Fruit fly (Drosophila melanogaster): ENCODE results near the gene Nelf-A.
A peak's percentile ranks its signal among the peaks of the same experiment; 100 is the strongest.

Gene Nelf-A

dm6 chr3R:21188540-21189276, 34.8 kb upstream of the Nelf-A start (continued):
- TF ChIP-seq hkb (optimal IDR thresholded peaks at IDR 0.05) = no peak
- peak; percentile 61 for TF ChIP-seq hkb (GFP tag; IDR thresholded peaks at IDR 0.05)
- peak; percentile 74 for TF ChIP-seq sd (tag; optimal IDR thresholded peaks at IDR 0.05)
- TF ChIP-seq Side (GFP tag; optimal IDR thresholded peaks at IDR 0.05) = peak; percentile 61
- peak; percentile 29 for TF ChIP-seq CHES-1-like (GFP tag; optimal IDR thresholded peaks at IDR 0.05)
- no peak for TF ChIP-seq CG6272 (GFP tag; IDR thresholded peaks at IDR 0.05)
- TF ChIP-seq bigmax (GFP tag; optimal IDR thresholded peaks at IDR 0.05) = peak; percentile 42
- no peak for TF ChIP-seq gem (tag; optimal IDR thresholded peaks at IDR 0.05)
- no peak for TF ChIP-seq dati (GFP tag; IDR thresholded peaks at IDR 0.05)
- 0 out of 2 replicates have a peak, but pooled peaks have one; percentile 39 for TF ChIP-seq sim (GFP tag; IDR thresholded peaks at IDR 0.05)
- peak; percentile 34 for TF ChIP-seq CG12155 (GFP tag; optimal IDR thresholded peaks at IDR 0.05)
- peak; percentile 70 for TF ChIP-seq CG12071 (GFP tag; optimal IDR thresholded peaks at IDR 0.05)
- no peak for TF ChIP-seq ewg (GFP tag; optimal IDR thresholded peaks at IDR 0.05)
- no peak for TF ChIP-seq Aef1 (GFP tag; IDR thresholded peaks at IDR 0.05)
- peak; percentile 46; the same call in 1 of the 2 replicates for TF ChIP-seq NFAT (GFP tag; IDR thresholded peaks at IDR 0.05)
- TF ChIP-seq CG14050 (GFP tag; IDR thresholded peaks at IDR 0.05) = no peak
- no peak for TF ChIP-seq CG15479 (GFP tag; optimal IDR thresholded peaks at IDR 0.05)
- TF ChIP-seq dmrt99B (tag; optimal IDR thresholded peaks at IDR 0.05) = no peak
- TF ChIP-seq caup (GFP tag; optimal IDR thresholded peaks at IDR 0.05; ENCODE audit: severe bottlenecking) = peak; percentile 74
- no peak for TF ChIP-seq lov (optimal IDR thresholded peaks at IDR 0.05)
- TF ChIP-seq lov (GFP tag; IDR thresholded peaks at IDR 0.05) = peak; percentile 6; the same call in 1 of the 3 replicates
- peak; percentile 47 to 74 for TF ChIP-seq Trl (optimal IDR thresholded peaks at IDR 0.05)
- TF ChIP-seq Trl (GFP tag; optimal IDR thresholded peaks at IDR 0.05) = peak; percentile 56
- TF ChIP-seq CG31365 (tag; optimal IDR thresholded peaks at IDR 0.05) = peak; percentile 53
- peak; percentile 82 for TF ChIP-seq gro (GFP tag; optimal IDR thresholded peaks at IDR 0.05)
- peak; percentile 73 for TF ChIP-seq MTF-1 (GFP tag; optimal IDR thresholded peaks at IDR 0.05; ENCODE audit: borderline replicate concordance)
- peak; percentile 88 for TF ChIP-seq CG34376 (GFP tag; optimal IDR thresholded peaks at IDR 0.05)
- TF ChIP-seq Ets97D (GFP tag; optimal IDR thresholded peaks at IDR 0.05) = no peak
- TF ChIP-seq CG16813 (GFP tag; IDR thresholded peaks at IDR 0.05; ENCODE audit: partially characterized antibody) = 0 out of 3 replicates have a peak, but pooled peaks have one; percentile 9
- no peak for TF ChIP-seq Ada2b (GFP tag; IDR thresholded peaks at IDR 0.05)
- no peak for TF ChIP-seq Mad (GFP tag; optimal IDR thresholded peaks at IDR 0.05)
- peak; percentile 99 for TF ChIP-seq chinmo (GFP tag; IDR thresholded peaks at IDR 0.05; ENCODE audit: partially characterized antibody)
- no peak for TF ChIP-seq CkIIα-i1 (GFP tag; IDR thresholded peaks at IDR 0.05)
- peak in 1 of 3 experiments; percentile 76 for TF ChIP-seq Stat92E (GFP tag; optimal IDR thresholded peaks at IDR 0.05)
- no peak for TF ChIP-seq CoRest (tag; optimal IDR thresholded peaks at IDR 0.05)
- peak; percentile 45 for TF ChIP-seq CG13624 (GFP tag; optimal IDR thresholded peaks at IDR 0.05)
- peak; percentile 32 for TF ChIP-seq CG7271 (tag; optimal IDR thresholded peaks at IDR 0.05)
- TF ChIP-seq Sox100B (GFP tag; optimal IDR thresholded peaks at IDR 0.05) = no peak
- TF ChIP-seq ac (GFP tag; optimal IDR thresholded peaks at IDR 0.05) = peak; percentile 26
- TF ChIP-seq abd-A (tag; optimal IDR thresholded peaks at IDR 0.05) = peak; percentile 95
- peak; percentile 8; the same call in 1 of the 2 replicates for TF ChIP-seq wdn (GFP tag; IDR thresholded peaks at IDR 0.05)
- no peak for TF ChIP-seq CG12299 (tag; optimal IDR thresholded peaks at IDR 0.05)
- peak; percentile 32 for TF ChIP-seq Dad (GFP tag; optimal IDR thresholded peaks at IDR 0.05)
- peak; percentile 13 for TF ChIP-seq CG12391 (tag; optimal IDR thresholded peaks at IDR 0.05)
- no peak for TF ChIP-seq hth (optimal IDR thresholded peaks at IDR 0.05)
- peak; percentile 21; the same call in 1 of the 2 replicates for TF ChIP-seq peb (GFP tag; IDR thresholded peaks at IDR 0.05)
- peak; percentile 3 for TF ChIP-seq CG10979 (tag; optimal IDR thresholded peaks at IDR 0.05)
- TF ChIP-seq dpn (GFP tag; optimal IDR thresholded peaks at IDR 0.05) = no peak
- peak; percentile 26; the same call in 1 of the 3 replicates for TF ChIP-seq otp (GFP tag; IDR thresholded peaks at IDR 0.05)
